Worm (Caenorhabditis elegans): ENCODE results near the gene asm-2.

DNA sequence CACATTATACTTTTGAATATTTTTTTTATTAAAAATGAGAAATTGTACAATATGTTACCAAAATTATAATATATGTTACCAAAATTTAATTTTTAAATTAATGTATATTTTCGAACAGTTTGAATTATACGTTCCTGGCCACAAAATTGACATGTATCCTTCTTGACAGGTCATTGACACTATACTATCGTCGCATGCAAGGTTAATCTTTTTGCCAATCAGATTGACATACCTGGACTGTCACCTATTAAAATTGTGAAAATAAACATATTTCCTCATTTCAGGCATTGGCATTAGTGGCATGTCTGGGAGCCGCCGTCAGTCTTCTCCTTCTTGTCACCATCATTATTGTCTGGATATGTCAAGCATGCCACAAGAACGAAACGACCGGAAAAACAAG, 46.0 kb upstream of the asm-2 start:
- TF ChIP-seq ama-1 (optimal IDR thresholded peaks at IDR 0.05), result no peak
- TF ChIP-seq lin-13 (GFP tag; optimal IDR thresholded peaks at IDR 0.05), result no peak
- TF ChIP-seq egl-27 (tag; optimal IDR thresholded peaks at IDR 0.05), result no peak
- TF ChIP-seq ZK546.5 (tag; optimal IDR thresholded peaks at IDR 0.05), result no peak
- no peak for TF ChIP-seq nhr-25 (tag; optimal IDR thresholded peaks at IDR 0.05)
- no peak for TF ChIP-seq fos-1 (tag; optimal IDR thresholded peaks at IDR 0.05)
- TF ChIP-seq nhr-237 (tag; optimal IDR thresholded peaks at IDR 0.05), result no peak
- no peak for TF ChIP-seq blmp-1 (tag; optimal IDR thresholded peaks at IDR 0.05; ENCODE audit: insufficient read depth)
- no peak for TF ChIP-seq sma-3 (GFP tag; optimal IDR thresholded peaks at IDR 0.05)
- TF ChIP-seq lsy-2 (tag; optimal IDR thresholded peaks at IDR 0.05), result no peak
- no peak for TF ChIP-seq nhr-23 (tag; optimal IDR thresholded peaks at IDR 0.05)
- TF ChIP-seq Y55F3AM.14 (GFP tag; optimal IDR thresholded peaks at IDR 0.05), result no peak
- no peak for TF ChIP-seq unc-62 (GFP tag; optimal IDR thresholded peaks at IDR 0.05)
- TF ChIP-seq snpc-4 (tag; optimal IDR thresholded peaks at IDR 0.05), result no peak
